Fruit fly (Drosophila melanogaster): ENCODE data around the gene Sox21b.

DNA sequence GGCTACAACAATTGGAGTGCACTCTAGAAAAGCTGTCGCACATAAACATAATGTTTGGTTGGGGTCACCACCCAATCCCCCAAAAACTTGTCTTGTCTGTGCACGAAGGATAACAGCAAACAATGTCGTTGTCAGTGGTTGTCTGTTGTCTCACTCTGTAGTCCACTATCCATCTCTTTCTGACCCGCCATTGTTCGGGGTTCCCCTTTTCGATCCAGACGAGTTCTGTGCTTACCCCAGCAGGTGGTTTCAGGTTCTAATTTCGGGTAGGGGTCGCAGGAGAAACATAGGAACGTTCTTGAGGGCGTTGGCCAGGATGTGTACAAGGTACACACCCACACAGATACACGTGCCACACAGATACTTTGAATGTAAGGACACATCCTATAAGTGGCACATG lies 12.4 kb downstream of the Sox21b start:
- TF ChIP-seq Dll (optimal IDR thresholded peaks at IDR 0.05) (no peak), CG8478 (optimal IDR thresholded peaks at IDR 0.05) (no peak), psq (optimal IDR thresholded peaks at IDR 0.05) (no peak), pan (optimal IDR thresholded peaks at IDR 0.05) (no peak), usp (GFP tag; optimal IDR thresholded peaks at IDR 0.05) (no peak), EcR (GFP tag; optimal IDR thresholded peaks at IDR 0.05) (no peak)

Measured in whole organism.